Fruit fly (Drosophila melanogaster): Measurements from ENCODE around the gene Rint1.

Rint1 gene

dm6 chr3L:7344965-7345427, 21.6 kb downstream of the Rint1 start, which contains the start of gene Cln7 (continued):
- TF ChIP-seq CG4424 (GFP tag; optimal IDR thresholded peaks at IDR 0.05) (no peak), Dad (GFP tag; optimal IDR thresholded peaks at IDR 0.05) (no peak), CG2678 (tag; optimal IDR thresholded peaks at IDR 0.05) (no peak), her (GFP tag; optimal IDR thresholded peaks at IDR 0.05) (no peak), hbn (GFP tag; IDR thresholded peaks at IDR 0.05; ENCODE audit: partially characterized antibody) (no peak), unc-4 (GFP tag; IDR thresholded peaks at IDR 0.05; ENCODE audit: partially characterized antibody) (peak; percentile 44), CG12942 (GFP tag; optimal IDR thresholded peaks at IDR 0.05) (no peak), chn (GFP tag; optimal IDR thresholded peaks at IDR 0.05) (peak; percentile 34), chinmo (GFP tag; IDR thresholded peaks at IDR 0.05; ENCODE audit: partially characterized antibody) (peak; percentile 87; the same call in 2 of the 4 replicates), stwl (tag; optimal IDR thresholded peaks at IDR 0.05) (no peak), gt (GFP tag; IDR thresholded peaks at IDR 0.05) (no peak), CG9876 (GFP tag; optimal IDR thresholded peaks at IDR 0.05) (no peak), CG4360 (GFP tag; IDR thresholded peaks at IDR 0.05) (0 out of 2 replicates have a peak, but pooled peaks have one; percentile 9), C15 (GFP tag; IDR thresholded peaks at IDR 0.05) (peak; percentile 29; the same call in 1 of the 3 replicates), Ssrp (tag; optimal IDR thresholded peaks at IDR 0.05) (no peak), bcd (GFP tag; optimal IDR thresholded peaks at IDR 0.05) (no peak), CG7372 (GFP tag; IDR thresholded peaks at IDR 0.05) (no peak), pros (GFP tag; optimal IDR thresholded peaks at IDR 0.05) (peak; percentile 64), Tbp (GFP tag; optimal IDR thresholded peaks at IDR 0.05) (no peak), fd3F (GFP tag; optimal IDR thresholded peaks at IDR 0.05) (no peak), jing (GFP tag; optimal IDR thresholded peaks at IDR 0.05) (no peak), Scr (GFP tag; IDR thresholded peaks at IDR 0.05; ENCODE audit: partially characterized antibody) (peak; percentile 46), exex (tag; optimal IDR thresholded peaks at IDR 0.05) (peak; percentile 43), CkIIα-i1 (GFP tag; IDR thresholded peaks at IDR 0.05) (no peak), Ada2b (GFP tag; IDR thresholded peaks at IDR 0.05) (no peak), CG7987 (GFP tag; optimal IDR thresholded peaks at IDR 0.05) (peak; percentile 53), hb (GFP tag; IDR thresholded peaks at IDR 0.05; ENCODE audit: partially characterized antibody) (no peak), Med (GFP tag) (peak; percentile 92), nerfin-1 (tag; optimal IDR thresholded peaks at IDR 0.05) (peak; percentile 22), cad (GFP tag; optimal IDR thresholded peaks at IDR 0.05) (no peak), CG10565 (GFP tag; optimal IDR thresholded peaks at IDR 0.05) (no peak), Lim3 (GFP tag; IDR thresholded peaks at IDR 0.05) (no peak), nmo (GFP tag; optimal IDR thresholded peaks at IDR 0.05) (no peak), vfl (GFP tag; optimal IDR thresholded peaks at IDR 0.05) (no peak), aop (GFP tag; IDR thresholded peaks at IDR 0.05) (0 out of 2 replicates have a peak, but pooled peaks have one; percentile 24), CG11456 (GFP tag; IDR thresholded peaks at IDR 0.05) (no peak), Hmx (GFP tag; optimal IDR thresholded peaks at IDR 0.05) (no peak), tio (GFP tag; optimal IDR thresholded peaks at IDR 0.05) (no peak), CG14014 (GFP tag; IDR thresholded peaks at IDR 0.05) (peak; percentile 44; the same call in 1 of the 2 replicates), ab (GFP tag; optimal IDR thresholded peaks at IDR 0.05) (no peak), Fer3 (tag; optimal IDR thresholded peaks at IDR 0.05) (no peak), mld (GFP tag; IDR thresholded peaks at IDR 0.05; ENCODE audit: partially characterized antibody) (no peak), CG7928 (GFP tag; optimal IDR thresholded peaks at IDR 0.05) (no peak), toy (GFP tag; IDR thresholded peaks at IDR 0.05) (no peak), MBD-R2 (GFP tag; IDR thresholded peaks at IDR 0.05) (no peak), btn (GFP tag; optimal IDR thresholded peaks at IDR 0.05) (no peak), CG16815 (GFP tag; optimal IDR thresholded peaks at IDR 0.05) (no peak), Doc2 (GFP tag; IDR thresholded peaks at IDR 0.05) (no peak), sima (GFP tag; optimal IDR thresholded peaks at IDR 0.05) (no peak), CG17802 (tag; optimal IDR thresholded peaks at IDR 0.05) (no peak), crol (GFP tag; IDR thresholded peaks at IDR 0.05) (peak; percentile 86)

Data from whole organism, embryonic.